Worm (Caenorhabditis elegans): Measurements from ENCODE around the gene apd-3.

DNA sequence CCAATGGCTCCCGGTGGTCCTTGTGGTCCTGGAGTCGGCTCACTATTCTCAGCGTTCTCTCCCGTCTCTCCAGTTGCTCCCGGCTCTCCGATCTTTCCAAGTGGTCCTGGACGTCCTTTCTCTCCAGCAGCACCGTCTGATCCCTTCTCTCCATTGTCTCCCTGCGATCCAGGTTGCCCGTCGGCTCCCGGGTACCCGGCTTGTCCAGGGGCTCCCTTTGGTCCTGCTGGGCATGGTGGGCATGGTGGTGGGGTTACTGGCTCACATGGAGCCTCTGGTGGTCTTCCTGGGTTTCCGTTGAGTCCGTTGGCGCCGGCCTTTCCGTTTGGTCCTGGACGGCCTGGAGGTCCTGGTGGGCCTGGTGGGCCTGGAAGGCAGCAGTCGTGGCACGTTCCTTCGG lies 45.9 kb downstream of the apd-3 start:
- TF ChIP-seq elt-3 (tag; optimal IDR thresholded peaks at IDR 0.05), result no peak
- no peak for TF ChIP-seq egl-27 (tag; optimal IDR thresholded peaks at IDR 0.05)
- no peak for TF ChIP-seq ZK546.5 (tag; optimal IDR thresholded peaks at IDR 0.05)
- no peak for TF ChIP-seq R02D3.7 (tag; optimal IDR thresholded peaks at IDR 0.05)
- TF ChIP-seq unc-39 (tag; optimal IDR thresholded peaks at IDR 0.05), result no peak

All from whole organism, L2 larva.